Worm (Caenorhabditis elegans) whole organism, L3 larva: ENCODE measurements around the gene pacs-1.

ENCODE experiments used
- R02D3.7 ChIP-seq: fragments of 150-350 bp; optimal IDR thresholded peaks from 2 replicates; lab custom pipeline; 2014; ENCODE audit warnings: missing biosample characterization, missing genetic modification characterization
- ama-1 ChIP-seq: fragments of 150-350 bp; optimal IDR thresholded peaks from 2 replicates; lab custom pipeline; 2018
- ceh-9 ChIP-seq: sonication (generic microtip); optimal IDR thresholded peaks from 2 replicates; lab custom pipeline; 2018; ENCODE audit warnings: missing biosample characterization, missing genetic modification characterization
- elt-2 ChIP-seq: sonication (generic microtip); optimal IDR thresholded peaks from 2 replicates; lab custom pipeline; 2016; ENCODE audit warnings: missing genetic modification reagents, mild to moderate bottlenecking, missing genetic modification characterization, missing compliant biosample characterization
- nhr-12 ChIP-seq: fragments of 150-350 bp; optimal IDR thresholded peaks from 2 replicates; lab custom pipeline; 2014; ENCODE audit warnings: missing biosample characterization, missing genetic modification characterization
- nhr-25 ChIP-seq: sonication (generic microtip); optimal IDR thresholded peaks from 2 replicates; lab custom pipeline; 2017; ENCODE audit warnings: missing biosample characterization, missing genetic modification characterization
- nhr-28 ChIP-seq: fragments of 150-350 bp; optimal IDR thresholded peaks from 2 replicates; lab custom pipeline; 2014; ENCODE audit warnings: missing biosample characterization, missing genetic modification characterization
- nhr-43 ChIP-seq: sonication (generic microtip); optimal IDR thresholded peaks from 2 replicates; lab custom pipeline; 2016; ENCODE audit warnings: mild to moderate bottlenecking, missing genetic modification characterization, missing compliant biosample characterization; ENCODE audit not compliant: poor library complexity, severe bottlenecking
- nhr-67 ChIP-seq: fragments of 150-350 bp; optimal IDR thresholded peaks from 2 replicates; lab custom pipeline; 2014; ENCODE audit warnings: missing biosample characterization, missing genetic modification characterization
- ztf-4 ChIP-seq: fragments of 150-350 bp; optimal IDR thresholded peaks from 2 replicates; lab custom pipeline; 2014; ENCODE audit warnings: missing biosample characterization, missing genetic modification characterization

pacs-1 gene

ce11 chrV:9163897-9164296, 53.2 kb downstream of the pacs-1 start:
- TF ChIP-seq R02D3.7 (peak; percentile 1), nhr-43 (tag; lab: Kevin White, UChicago) (peak; percentile 50), nhr-25 (tag; lab: Kevin White, UChicago) (peak; percentile 93), elt-2 (no peak), ceh-9 (tag; lab: Kevin White, UChicago) (no peak), ztf-4 (tag; lab: Kevin White, UChicago) (peak; percentile 9), nhr-67 (tag; lab: Kevin White, UChicago) (no peak), nhr-28 (tag; lab: Kevin White, UChicago) (no peak), ama-1 (peak; percentile 89), nhr-12 (tag; lab: Kevin White, UChicago) (no peak)
- TF ChIP-seq, all 47 proteins: peak for 5
